Worm (Caenorhabditis elegans): Measurements from ENCODE around the gene mnk-1.

The mnk-1 gene

ce11 chrII:10554972-10555371 is at the start of gene mnk-1:
Gene mnk-1, minus strand, starts transcription at chrII:10555044.
- TF ChIP-seq F13C5.2 (tag; optimal IDR thresholded peaks at IDR 0.05), result no peak
- TF ChIP-seq tbx-37 (GFP tag; conservative IDR thresholded peaks at IDR 0.05), result no peak
- no peak for TF ChIP-seq hnd-1 (tag; optimal IDR thresholded peaks at IDR 0.05)
- no peak for TF ChIP-seq ceh-13 (GFP tag; optimal IDR thresholded peaks at IDR 0.05)
- no peak for TF ChIP-seq aly-1 (tag; optimal IDR thresholded peaks at IDR 0.05)
- TF ChIP-seq hmbx-1 (tag; optimal IDR thresholded peaks at IDR 0.05), result no peak
- no peak for TF ChIP-seq scrt-1 (GFP tag; IDR thresholded peaks at IDR 0.05)
- TF ChIP-seq tra-4 (tag; optimal IDR thresholded peaks at IDR 0.05), result no peak
- no peak for TF ChIP-seq ceh-36 (tag; optimal IDR thresholded peaks at IDR 0.05)
- TF ChIP-seq hmg-4 (GFP tag; optimal IDR thresholded peaks at IDR 0.05), result no peak
- no peak for TF ChIP-seq ama-1 (optimal IDR thresholded peaks at IDR 0.05)
- TF ChIP-seq B0310.2 (tag; optimal IDR thresholded peaks at IDR 0.05), result no peak
- TF ChIP-seq tbx-11 (GFP tag; IDR thresholded peaks at IDR 0.05), result no peak
- no peak for TF ChIP-seq sea-1 (GFP tag; conservative IDR thresholded peaks at IDR 0.05)
- no peak for TF ChIP-seq ets-7 (tag; optimal IDR thresholded peaks at IDR 0.05)
- no peak for TF ChIP-seq pes-1 (GFP tag; IDR thresholded peaks at IDR 0.05)
- TF ChIP-seq flt-1 (GFP tag; IDR thresholded peaks at IDR 0.05), result no peak

ce11 chrII:10603560-10603959 is 48.7 kb upstream of the mnk-1 start:
- TF ChIP-seq B0310.2 (tag; optimal IDR thresholded peaks at IDR 0.05) (no peak), ceh-13 (GFP tag; optimal IDR thresholded peaks at IDR 0.05) (no peak), ceh-36 (tag; optimal IDR thresholded peaks at IDR 0.05) (no peak), ets-7 (tag; optimal IDR thresholded peaks at IDR 0.05) (no peak), tbx-11 (GFP tag; IDR thresholded peaks at IDR 0.05) (no peak), hmg-4 (GFP tag; optimal IDR thresholded peaks at IDR 0.05) (no peak), tbx-37 (GFP tag; conservative IDR thresholded peaks at IDR 0.05) (no peak), hnd-1 (tag; optimal IDR thresholded peaks at IDR 0.05) (no peak), ama-1 (optimal IDR thresholded peaks at IDR 0.05) (no peak), F13C5.2 (tag; optimal IDR thresholded peaks at IDR 0.05) (no peak), scrt-1 (GFP tag; IDR thresholded peaks at IDR 0.05) (no peak), hmbx-1 (tag; optimal IDR thresholded peaks at IDR 0.05) (no peak), sea-1 (GFP tag; conservative IDR thresholded peaks at IDR 0.05) (no peak), tra-4 (tag; optimal IDR thresholded peaks at IDR 0.05) (no peak), aly-1 (tag; optimal IDR thresholded peaks at IDR 0.05) (no peak), flt-1 (GFP tag; IDR thresholded peaks at IDR 0.05) (no peak), pes-1 (GFP tag; IDR thresholded peaks at IDR 0.05) (no peak)

ce11 chrII:10602184-10602583 is 47.3 kb upstream of the mnk-1 start, which contains the start of gene srv-2:
Gene srv-2, minus strand, starts transcription at chrII:10602284.
- TF ChIP-seq sea-1 (GFP tag; conservative IDR thresholded peaks at IDR 0.05) (no peak), hmbx-1 (tag; optimal IDR thresholded peaks at IDR 0.05) (no peak), F13C5.2 (tag; optimal IDR thresholded peaks at IDR 0.05) (no peak), ceh-36 (tag; optimal IDR thresholded peaks at IDR 0.05) (no peak), tra-4 (tag; optimal IDR thresholded peaks at IDR 0.05) (no peak), flt-1 (GFP tag; IDR thresholded peaks at IDR 0.05) (no peak), tbx-37 (GFP tag; conservative IDR thresholded peaks at IDR 0.05) (no peak), tbx-11 (GFP tag; IDR thresholded peaks at IDR 0.05) (no peak), pes-1 (GFP tag; IDR thresholded peaks at IDR 0.05) (no peak), B0310.2 (tag; optimal IDR thresholded peaks at IDR 0.05) (no peak), aly-1 (tag; optimal IDR thresholded peaks at IDR 0.05) (no peak), hnd-1 (tag; optimal IDR thresholded peaks at IDR 0.05) (no peak), ets-7 (tag; optimal IDR thresholded peaks at IDR 0.05) (no peak), hmg-4 (GFP tag; optimal IDR thresholded peaks at IDR 0.05) (no peak), scrt-1 (GFP tag; IDR thresholded peaks at IDR 0.05) (no peak)

ce11 chrII:10598970-10599369 is 44.1 kb upstream of the mnk-1 start, which contains the start of gene C14A4.9:
Gene C14A4.9, plus strand, starts transcription at chrII:10599337.
- TF ChIP-seq ceh-36 (tag; optimal IDR thresholded peaks at IDR 0.05) (no peak), hnd-1 (tag; optimal IDR thresholded peaks at IDR 0.05) (no peak), hmg-4 (GFP tag; optimal IDR thresholded peaks at IDR 0.05) (no peak), sea-1 (GFP tag; conservative IDR thresholded peaks at IDR 0.05) (no peak), hmbx-1 (tag; optimal IDR thresholded peaks at IDR 0.05) (no peak), tbx-11 (GFP tag; IDR thresholded peaks at IDR 0.05) (no peak), B0310.2 (tag; optimal IDR thresholded peaks at IDR 0.05) (no peak), flt-1 (GFP tag; IDR thresholded peaks at IDR 0.05) (no peak), tra-4 (tag; optimal IDR thresholded peaks at IDR 0.05) (no peak), ama-1 (optimal IDR thresholded peaks at IDR 0.05) (no peak), pes-1 (GFP tag; IDR thresholded peaks at IDR 0.05) (no peak)

DNA sequence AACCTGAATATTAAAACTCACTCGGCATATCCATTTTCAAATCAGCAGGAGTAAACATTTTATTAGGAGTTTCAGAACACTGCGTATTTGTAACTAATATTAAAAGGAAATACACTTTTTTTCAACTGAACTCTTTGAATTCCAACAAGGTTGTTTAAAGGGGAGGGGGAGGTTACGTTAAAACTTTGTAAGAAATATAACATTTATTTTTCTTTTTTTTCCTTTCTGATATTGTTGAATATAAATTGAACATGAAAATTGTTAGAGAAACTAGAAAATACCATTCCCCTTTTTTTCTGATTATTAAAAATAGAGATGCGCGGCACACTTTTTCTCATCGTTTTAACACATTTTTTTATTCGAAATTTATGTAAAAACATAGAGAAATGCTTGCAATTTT is 43.2 kb upstream of the mnk-1 start, which contains the start of gene C14A4.8:
TSS of gene C14A4.8 (minus strand) at position 101 of the 400 bp plus-strand sequence.
- TF ChIP-seq tbx-37 (GFP tag; conservative IDR thresholded peaks at IDR 0.05) (no peak), hnd-1 (tag; optimal IDR thresholded peaks at IDR 0.05) (no peak), F13C5.2 (tag; optimal IDR thresholded peaks at IDR 0.05) (no peak), ets-7 (tag; optimal IDR thresholded peaks at IDR 0.05) (no peak), ceh-13 (GFP tag; optimal IDR thresholded peaks at IDR 0.05) (no peak), ceh-36 (tag; optimal IDR thresholded peaks at IDR 0.05) (no peak), sea-1 (GFP tag; conservative IDR thresholded peaks at IDR 0.05) (no peak), flt-1 (GFP tag; IDR thresholded peaks at IDR 0.05) (no peak), scrt-1 (GFP tag; IDR thresholded peaks at IDR 0.05) (no peak), tra-4 (tag; optimal IDR thresholded peaks at IDR 0.05) (no peak), pes-1 (GFP tag; IDR thresholded peaks at IDR 0.05) (no peak), ama-1 (optimal IDR thresholded peaks at IDR 0.05) (no peak), hmbx-1 (tag; optimal IDR thresholded peaks at IDR 0.05) (no peak), B0310.2 (tag; optimal IDR thresholded peaks at IDR 0.05) (no peak), tbx-11 (GFP tag; IDR thresholded peaks at IDR 0.05) (no peak), aly-1 (tag; optimal IDR thresholded peaks at IDR 0.05) (no peak)

- TF ChIP-seq tra-4 (tag; optimal IDR thresholded peaks at IDR 0.05) (no peak), tbx-11 (GFP tag; IDR thresholded peaks at IDR 0.05) (no peak), sea-1 (GFP tag; conservative IDR thresholded peaks at IDR 0.05) (no peak), ets-7 (tag; optimal IDR thresholded peaks at IDR 0.05) (no peak), B0310.2 (tag; optimal IDR thresholded peaks at IDR 0.05) (no peak), ceh-13 (GFP tag; optimal IDR thresholded peaks at IDR 0.05) (no peak), aly-1 (tag; optimal IDR thresholded peaks at IDR 0.05) (no peak), flt-1 (GFP tag; IDR thresholded peaks at IDR 0.05) (no peak), scrt-1 (GFP tag; IDR thresholded peaks at IDR 0.05) (no peak), hmg-4 (GFP tag; optimal IDR thresholded peaks at IDR 0.05) (no peak), hmbx-1 (tag; optimal IDR thresholded peaks at IDR 0.05) (no peak), ama-1 (optimal IDR thresholded peaks at IDR 0.05) (no peak), pes-1 (GFP tag; IDR thresholded peaks at IDR 0.05) (no peak), tbx-37 (GFP tag; conservative IDR thresholded peaks at IDR 0.05) (no peak), hnd-1 (tag; optimal IDR thresholded peaks at IDR 0.05) (no peak), F13C5.2 (tag; optimal IDR thresholded peaks at IDR 0.05) (no peak), ceh-36 (tag; optimal IDR thresholded peaks at IDR 0.05) (no peak)
Measured at ce11 chrII:10596462-10596861, 41.6 kb upstream of the mnk-1 start, which contains the start of gene C14A4.7. Gene C14A4.7, minus strand, starts transcription at chrII:10596562.

Measured in whole organism, early embryonic.